Worm (Caenorhabditis elegans): ENCODE results near the gene R08A2.7.
A peak's percentile ranks its signal among the peaks of the same experiment; 100 is the strongest.

DNA sequence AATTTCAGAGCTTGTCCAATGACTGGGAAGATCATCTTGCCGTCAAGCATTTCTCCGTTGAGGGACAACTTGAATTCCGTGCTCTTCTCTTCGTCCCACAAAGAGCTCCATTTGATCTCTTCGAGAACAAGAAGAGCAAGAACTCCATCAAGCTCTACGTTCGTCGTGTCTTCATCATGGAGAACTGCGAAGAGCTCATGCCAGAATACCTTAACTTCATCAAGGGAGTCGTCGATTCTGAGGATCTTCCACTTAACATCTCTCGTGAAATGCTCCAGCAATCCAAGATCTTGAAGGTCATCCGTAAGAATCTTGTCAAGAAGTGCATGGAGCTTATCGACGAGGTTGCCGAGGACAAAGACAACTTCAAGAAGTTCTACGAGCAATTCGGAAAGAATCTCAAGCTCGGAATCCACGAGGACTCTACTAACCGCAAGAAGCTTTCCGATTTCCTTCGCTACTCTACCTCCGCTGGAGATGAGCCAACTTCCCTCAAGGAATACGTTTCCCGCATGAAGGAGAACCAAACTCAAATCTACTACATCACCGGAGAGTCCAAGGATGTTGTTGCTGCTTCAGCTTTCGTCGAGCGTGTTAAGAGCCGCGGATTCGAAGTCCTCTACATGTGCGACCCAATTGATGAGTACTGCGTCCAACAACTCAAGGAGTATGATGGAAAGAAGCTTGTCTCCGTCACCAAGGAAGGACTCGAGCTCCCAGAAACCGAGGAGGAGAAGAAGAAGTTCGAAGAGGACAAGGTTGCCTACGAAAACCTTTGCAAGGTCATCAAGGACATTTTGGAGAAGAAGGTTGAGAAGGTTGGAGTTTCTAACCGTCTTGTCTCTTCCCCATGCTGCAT lies 35.8 kb upstream of the R08A2.7 start:
- TF ChIP-seq snpc-4 (tag; optimal IDR thresholded peaks at IDR 0.05) (no peak), lin-13 (GFP tag; optimal IDR thresholded peaks at IDR 0.05) (no peak), skn-1 (tag; optimal IDR thresholded peaks at IDR 0.05) (peak; percentile 21), sma-9 (GFP tag; optimal IDR thresholded peaks at IDR 0.05) (no peak), sma-9 (tag; optimal IDR thresholded peaks at IDR 0.05) (no peak), nhr-237 (tag; optimal IDR thresholded peaks at IDR 0.05) (no peak), unc-55 (GFP tag; optimal IDR thresholded peaks at IDR 0.05) (no peak), unc-62 (GFP tag; optimal IDR thresholded peaks at IDR 0.05) (no peak), ama-1 (optimal IDR thresholded peaks at IDR 0.05) (peak; percentile 60), R02D3.7 (tag; optimal IDR thresholded peaks at IDR 0.05) (no peak), nhr-77 (tag; optimal IDR thresholded peaks at IDR 0.05) (no peak), lin-39 (tag; optimal IDR thresholded peaks at IDR 0.05) (no peak), aly-2 (tag; optimal IDR thresholded peaks at IDR 0.05) (no peak), fos-1 (tag; optimal IDR thresholded peaks at IDR 0.05) (no peak)

All from whole organism, L2 larva.